Worm (Caenorhabditis elegans) whole organism, L3 larva: ENCODE results near the gene arrd-2.

Experiments used
- ceh-82 ChIP-seq: fragments of 150-350 bp; optimal IDR thresholded peaks from 2 replicates; lab custom pipeline; 2014; ENCODE audit warnings: missing biosample characterization, missing genetic modification characterization
- elt-2 ChIP-seq: sonication (generic microtip); optimal IDR thresholded peaks from 2 replicates; lab custom pipeline; 2016; ENCODE audit warnings: missing genetic modification reagents, mild to moderate bottlenecking, missing genetic modification characterization, missing compliant biosample characterization
- elt-3 ChIP-seq, 3 experiments: fragments of 150-350 bp in 1 of 3; sonication (generic microtip) in 2 of 3; optimal IDR thresholded peaks; 2 replicates in 2 of 3; 4 replicates in 1 of 3; lab custom pipeline; 2014 to 2017; ENCODE audit warnings: missing biosample characterization in 3 of 3, missing genetic modification characterization in 3 of 3
- nhr-25 ChIP-seq: sonication (generic microtip); optimal IDR thresholded peaks from 2 replicates; lab custom pipeline; 2017; ENCODE audit warnings: missing biosample characterization, missing genetic modification characterization

DNA sequence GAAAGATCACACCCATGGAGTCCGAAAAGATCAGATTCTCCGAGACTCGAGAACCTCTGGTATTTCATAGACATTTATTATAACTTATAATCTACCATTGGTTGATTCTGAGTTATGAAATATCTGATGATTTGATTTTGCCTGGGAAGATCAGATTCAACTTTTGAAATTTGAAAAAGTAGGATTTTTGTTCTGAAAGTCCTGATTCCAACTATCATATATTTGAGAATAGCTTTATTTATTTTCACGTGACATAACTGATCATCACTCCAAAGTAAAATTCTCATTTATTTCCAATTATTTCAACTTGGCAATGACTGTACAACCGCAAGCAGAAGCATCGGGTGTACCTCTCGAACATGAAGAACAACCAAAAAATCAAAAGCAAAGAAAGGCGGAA, 7.8 kb upstream of the arrd-2 start, which contains the start of gene Y51B9A.7:
- TF ChIP-seq nhr-25 (tag; lab: Kevin White, UChicago) (no peak), elt-2 (tag; lab: Kevin White, UChicago) (no peak), elt-3 (tag; optimal IDR thresholded peaks at IDR 0.05; lab: Kevin White, UChicago) (no peak), ceh-82 (no peak)
